Worm (Caenorhabditis elegans): ENCODE results near the gene F53C3.6.

Gene F53C3.6

ce11 chrII:3897758-3898494 lies at the start of gene F53C3.6:
TSS of gene F53C3.6 (plus strand) at chrII:3898142.
- TF ChIP-seq ceh-27 (GFP tag; optimal IDR thresholded peaks at IDR 0.05) = peak; percentile 31
- TF ChIP-seq ama-1 (optimal IDR thresholded peaks at IDR 0.05) = no peak
- no peak for TF ChIP-seq ama-1 (GFP tag; optimal IDR thresholded peaks at IDR 0.05)
- peak in 1 of 3 experiments; percentile 24 for TF ChIP-seq lin-35 (GFP tag; optimal IDR thresholded peaks at IDR 0.05)
- TF ChIP-seq attf-5 (GFP tag; optimal IDR thresholded peaks at IDR 0.05) = peak; percentile 31
- no peak for TF ChIP-seq T26A5.8 (tag; optimal IDR thresholded peaks at IDR 0.05)
- no peak for TF ChIP-seq Y53F4B.3 (GFP tag; IDR thresholded peaks at IDR 0.05)
- TF ChIP-seq lin-26 (GFP tag; IDR thresholded peaks at IDR 0.05) = 0 out of 2 replicates have a peak, but pooled peaks have one; percentile 40
- TF ChIP-seq egrh-3 (GFP tag; IDR thresholded peaks at IDR 0.05) = peak; percentile 85
- peak; percentile 93 for TF ChIP-seq atf-7 (tag; optimal IDR thresholded peaks at IDR 0.05)
- peak; percentile 16 for TF ChIP-seq unc-62 (GFP tag; optimal IDR thresholded peaks at IDR 0.05)
- peak; percentile 64 for TF ChIP-seq nfyb-1 (GFP tag; IDR thresholded peaks at IDR 0.05)
- no peak for TF ChIP-seq nhr-120 (GFP tag; IDR thresholded peaks at IDR 0.05)
- 0 out of 2 replicates have a peak, but pooled peaks have one; percentile 28 for TF ChIP-seq dox-1 (GFP tag; IDR thresholded peaks at IDR 0.05)
- TF ChIP-seq zfh-2 (GFP tag; conservative IDR thresholded peaks at IDR 0.05) = peak; percentile 92
- no peak for TF ChIP-seq hlh-26 (GFP tag; conservative IDR thresholded peaks at IDR 0.05)
- TF ChIP-seq Y95B8A.8 (GFP tag; IDR thresholded peaks at IDR 0.05) = no peak

- TF ChIP-seq gei-17 (GFP tag; optimal IDR thresholded peaks at IDR 0.05) (no peak), F52B5.7 (tag; optimal IDR thresholded peaks at IDR 0.05) (no peak), K12H6.12 (tag; optimal IDR thresholded peaks at IDR 0.05) (no peak), D2030.7 (GFP tag; IDR thresholded peaks at IDR 0.05) (no peak), hmg-1.2 (GFP tag; IDR thresholded peaks at IDR 0.05) (no peak), ceh-100 (GFP tag; IDR thresholded peaks at IDR 0.05) (no peak), ama-1 (optimal IDR thresholded peaks at IDR 0.05) (no peak), ama-1 (GFP tag; optimal IDR thresholded peaks at IDR 0.05) (no peak), mes-4 (tag; optimal IDR thresholded peaks at IDR 0.05) (no peak), nfya-1 (tag; optimal IDR thresholded peaks at IDR 0.05; ENCODE audit: borderline replicate concordance, insufficient read depth) (no peak), hmg-20 (GFP tag; IDR thresholded peaks at IDR 0.05) (no peak), aptf-2 (GFP tag; conservative IDR thresholded peaks at IDR 0.05) (no peak), sptf-2 (GFP tag; optimal IDR thresholded peaks at IDR 0.05) (no peak), dox-1 (GFP tag; IDR thresholded peaks at IDR 0.05) (no peak), tlf-1 (GFP tag; optimal IDR thresholded peaks at IDR 0.05) (no peak), ceh-91 (GFP tag; IDR thresholded peaks at IDR 0.05) (no peak), hlh-12 (tag; optimal IDR thresholded peaks at IDR 0.05) (no peak), nhr-27 (tag; optimal IDR thresholded peaks at IDR 0.05) (no peak)
Measured at ce11 chrII:3850655-3851054, 47.3 kb upstream of the F53C3.6 start, which contains the start of gene nhr-72. TSS of gene nhr-72 (minus strand) at chrII:3850755.

ce11 chrII:3852654-3853053 lies 45.3 kb upstream of the F53C3.6 start, which contains the start of gene nhr-257:
TSS of gene nhr-257 (plus strand) at chrII:3852954.
- TF ChIP-seq fkh-3 (tag; optimal IDR thresholded peaks at IDR 0.05) (no peak), ceh-40 (GFP tag; IDR thresholded peaks at IDR 0.05) (no peak), lir-1 (GFP tag; conservative IDR thresholded peaks at IDR 0.05) (no peak), mxl-1 (tag; optimal IDR thresholded peaks at IDR 0.05) (no peak), Y56A3A.18 (GFP tag; IDR thresholded peaks at IDR 0.05) (no peak), mel-28 (tag; optimal IDR thresholded peaks at IDR 0.05; ENCODE audit: borderline replicate concordance) (no peak), ztf-26 (tag; optimal IDR thresholded peaks at IDR 0.05) (no peak), F49E8.2 (tag; optimal IDR thresholded peaks at IDR 0.05; ENCODE audit: insufficient read depth) (no peak)
